Worm (Caenorhabditis elegans) whole organism, young adult: ENCODE measurements around the gene C17F4.8.
"Not testable (repeated sequence)": the region's sequence is repeated elsewhere in the genome, so short reads cannot be mapped to it uniquely, and the experiment has no call there.

Source experiments
- C17E4.6 ChIP-seq: fragments of 200-800 bp; sonication (Bioruptor generic); IDR thresholded peaks from 2 replicates; pipeline ENCODE4 v1.3.6; 2022; ENCODE audit warnings: missing genetic modification reagents, missing genetic modification characterization, missing compliant biosample characterization
- D2030.7 ChIP-seq: fragments of 200-800 bp; sonication (Bioruptor generic); IDR thresholded peaks from 2 replicates; pipeline ENCODE4 v1.3.6; 2022; ENCODE audit warnings: missing genetic modification reagents, missing genetic modification characterization, missing compliant biosample characterization
- F57C9.4 ChIP-seq: sonication (generic microtip); optimal IDR thresholded peaks from 2 replicates; lab custom pipeline; 2017; ENCODE audit warnings: mild to moderate bottlenecking, missing genetic modification characterization, missing compliant biosample characterization
- Y53F4B.3 ChIP-seq: fragments of 200-800 bp; sonication (Bioruptor generic); IDR thresholded peaks from 2 replicates; pipeline ENCODE4 v1.3.6; 2022; ENCODE audit warnings: missing genetic modification reagents, missing genetic modification characterization, missing compliant biosample characterization
- Y67H2A.10 ChIP-seq: fragments of 200-800 bp; sonication (Bioruptor generic); conservative IDR thresholded peaks from 2 replicates; pipeline ENCODE4 v1.3.6; 2022; ENCODE audit warnings: missing genetic modification reagents, missing genetic modification characterization, missing compliant biosample characterization
- ZK185.1 ChIP-seq: sonication (generic microtip); optimal IDR thresholded peaks from 2 replicates; lab custom pipeline; 2016; ENCODE audit warnings: mild to moderate bottlenecking, missing genetic modification characterization, missing compliant biosample characterization; ENCODE audit not compliant: poor library complexity, severe bottlenecking
- attf-5 ChIP-seq: fragments of 200-800 bp; sonication (Bioruptor generic); optimal IDR thresholded peaks from 2 replicates; lab custom pipeline; 2018; ENCODE audit warnings: mild to moderate bottlenecking, missing genetic modification characterization, missing compliant biosample characterization
- bed-2 ChIP-seq: fragments of 200-800 bp; sonication (Bioruptor generic); IDR thresholded peaks from 2 replicates; pipeline ENCODE4 v1.3.6; 2022; ENCODE audit warnings: missing genetic modification reagents, missing genetic modification characterization, missing compliant biosample characterization
- ccch-3 ChIP-seq: fragments of 200-800 bp; sonication (Bioruptor generic); optimal IDR thresholded peaks from 2 replicates; lab custom pipeline; 2018; ENCODE audit warnings: mild to moderate bottlenecking, missing genetic modification characterization, missing compliant biosample characterization
- cebp-2 ChIP-seq: fragments of 200-800 bp; sonication (Bioruptor generic); IDR thresholded peaks from 2 replicates; pipeline ENCODE4 v1.3.6; 2022; ENCODE audit warnings: missing genetic modification characterization, missing compliant biosample characterization
- chd-7 ChIP-seq: sonication (generic microtip); optimal IDR thresholded peaks from 2 replicates; lab custom pipeline; 2016; ENCODE audit warnings: mild to moderate bottlenecking, missing genetic modification characterization, moderate library complexity, missing compliant biosample characterization
- dox-1 ChIP-seq: fragments of 200-800 bp; sonication (Bioruptor generic); IDR thresholded peaks from 2 replicates; pipeline ENCODE4 v1.3.6; 2022; ENCODE audit warnings: missing genetic modification reagents, missing genetic modification characterization, missing compliant biosample characterization
- egl-18 ChIP-seq: fragments of 200-800 bp; sonication (Bioruptor generic); IDR thresholded peaks from 2 replicates; pipeline ENCODE4 v1.3.6; 2022; ENCODE audit warnings: missing genetic modification reagents, missing genetic modification characterization, missing compliant biosample characterization
- egl-44 ChIP-seq: fragments of 200-800 bp; sonication (Bioruptor generic); IDR thresholded peaks from 2 replicates; pipeline ENCODE4 v1.3.6; 2022; ENCODE audit warnings: missing genetic modification reagents, missing genetic modification characterization, missing compliant biosample characterization
- gei-17 ChIP-seq: fragments of 200-800 bp; sonication (Bioruptor generic); optimal IDR thresholded peaks from 2 replicates; lab custom pipeline; 2018; ENCODE audit warnings: mild to moderate bottlenecking, missing genetic modification characterization, missing compliant biosample characterization
- hrde-1 ChIP-seq: sonication (generic microtip); optimal IDR thresholded peaks from 2 replicates; lab custom pipeline; 2016; ENCODE audit warnings: missing genetic modification characterization, mild to moderate bottlenecking, missing compliant biosample characterization, moderate library complexity, missing genotype, missing genetic modification reagents, borderline replicate concordance
- hsf-1 ChIP-seq: fragments of 200-800 bp; sonication (Bioruptor generic); IDR thresholded peaks from 2 replicates; pipeline ENCODE4 v1.3.6; 2022; ENCODE audit warnings: missing genetic modification reagents, missing genetic modification characterization, missing compliant biosample characterization
- let-607 ChIP-seq, 2 experiments: fragments of 200-800 bp in 1 of 2; sonication (Bioruptor generic) in 1 of 2; sonication (generic microtip) in 1 of 2; optimal IDR thresholded peaks; 2 replicates each; lab custom pipeline; 2016 to 2018; ENCODE audit warnings: mild to moderate bottlenecking in 2 of 2, missing compliant biosample characterization in 2 of 2, missing genetic modification characterization in 2 of 2, moderate library complexity in 2 of 2, missing genotype in 1 of 2
- lin-54 ChIP-seq: fragments of 200-800 bp; sonication (Bioruptor generic); optimal IDR thresholded peaks from 2 replicates; lab custom pipeline; 2018; ENCODE audit warnings: mild to moderate bottlenecking, missing genetic modification characterization, missing compliant biosample characterization
- madf-6 ChIP-seq: fragments of 200-800 bp; sonication (Bioruptor generic); IDR thresholded peaks from 2 replicates; pipeline ENCODE4 v1.3.6; 2022; ENCODE audit warnings: missing genetic modification reagents, missing genetic modification characterization, missing compliant biosample characterization
- madf-8 ChIP-seq: fragments of 200-800 bp; sonication (Bioruptor generic); conservative IDR thresholded peaks from 2 replicates; pipeline ENCODE4 v1.3.6; 2022; ENCODE audit warnings: missing genetic modification reagents, missing genetic modification characterization, missing compliant biosample characterization
- mel-28 ChIP-seq: sonication (generic microtip); optimal IDR thresholded peaks from 2 replicates; lab custom pipeline; 2016; ENCODE audit warnings: borderline replicate concordance, mild to moderate bottlenecking, missing genetic modification characterization, missing compliant biosample characterization
- nfya-1 ChIP-seq: sonication (generic microtip); optimal IDR thresholded peaks from 2 replicates; lab custom pipeline; 2017; ENCODE audit warnings: antibody characterized with exemption, missing compliant biosample characterization, missing genetic modification characterization, borderline replicate concordance; ENCODE audit not compliant: insufficient read depth
- rec-8 ChIP-seq, 2 experiments: sonication (generic microtip); optimal IDR thresholded peaks; 2 replicates each; lab custom pipeline; 2016; ENCODE audit warnings: mild to moderate bottlenecking in 2 of 2, missing genetic modification characterization in 2 of 2, missing genetic modification reagents in 2 of 2, missing genotype in 2 of 2, missing biosample characterization in 1 of 2, missing compliant biosample characterization in 1 of 2, moderate library complexity in 1 of 2
- sea-2 ChIP-seq: fragments of 200-800 bp; sonication (Bioruptor generic); IDR thresholded peaks from 2 replicates; pipeline ENCODE4 v1.3.6; 2022; ENCODE audit warnings: missing genetic modification characterization, missing compliant biosample characterization
- snpc-1.1 ChIP-seq: sonication (generic microtip); optimal IDR thresholded peaks from 2 replicates; lab custom pipeline; 2017; ENCODE audit warnings: missing genetic modification characterization, mild to moderate bottlenecking, missing compliant biosample characterization, antibody characterized with exemption, moderate library complexity, missing genotype, missing genetic modification reagents; ENCODE audit not compliant: insufficient read depth
- snpc-4 ChIP-seq, 5 experiments: fragments of 150-350 bp in 1 of 5; sonication (generic microtip) in 4 of 5; optimal IDR thresholded peaks; 2 replicates each; lab custom pipeline; 2014 to 2018; ENCODE audit warnings: missing genetic modification characterization in 5 of 5, missing biosample characterization in 3 of 5, antibody characterized with exemption in 2 of 5, mild to moderate bottlenecking in 2 of 5, missing compliant biosample characterization in 2 of 5, missing genotype in 2 of 5, moderate library complexity in 2 of 5, missing genetic modification reagents in 1 of 5
- tlf-1 ChIP-seq: fragments of 200-800 bp; sonication (Bioruptor generic); optimal IDR thresholded peaks from 2 replicates; lab custom pipeline; 2018; ENCODE audit warnings: mild to moderate bottlenecking, missing genetic modification characterization, missing compliant biosample characterization
- ztf-18 ChIP-seq: sonication (generic microtip); optimal IDR thresholded peaks from 2 replicates; lab custom pipeline; 2016; ENCODE audit warnings: missing genotype, mild to moderate bottlenecking, missing genetic modification characterization, missing compliant biosample characterization
- ztf-22 ChIP-seq: fragments of 200-800 bp; sonication (Bioruptor generic); optimal IDR thresholded peaks from 2 replicates; lab custom pipeline; 2018; ENCODE audit warnings: mild to moderate bottlenecking, missing genetic modification characterization, moderate library complexity, missing compliant biosample characterization
- ztf-3 ChIP-seq: fragments of 200-800 bp; sonication (Bioruptor generic); optimal IDR thresholded peaks from 2 replicates; lab custom pipeline; 2018; ENCODE audit warnings: mild to moderate bottlenecking, missing genetic modification characterization, missing compliant biosample characterization
- ztf-6 ChIP-seq: fragments of 200-800 bp; sonication (Bioruptor generic); IDR thresholded peaks from 2 replicates; pipeline ENCODE4 v1.3.6; 2022; ENCODE audit warnings: missing genetic modification reagents, missing genetic modification characterization, missing compliant biosample characterization

The C17F4.8 gene

DNA sequence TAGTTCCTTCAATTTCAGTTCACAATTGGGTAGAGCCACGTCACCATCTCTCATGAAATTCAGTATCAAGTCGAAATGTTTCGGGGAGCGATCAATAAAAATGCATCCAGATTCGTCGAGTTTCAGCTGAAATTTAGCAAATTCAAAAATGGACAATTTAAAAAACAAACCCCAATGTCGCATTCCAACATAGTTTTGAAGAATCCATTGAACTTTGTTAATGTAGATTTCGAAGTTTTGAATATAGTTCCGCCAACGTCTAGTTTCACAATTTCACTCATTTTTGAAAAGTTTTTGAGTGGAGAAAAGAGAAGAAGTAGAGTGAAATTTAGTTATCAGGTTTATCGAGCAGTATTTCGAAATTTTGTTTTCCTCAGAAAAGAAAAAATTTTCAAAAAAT lies 12.9 kb downstream of the C17F4.8 start, which contains the start of gene ZC239.14:
ZC239.14 (minus strand) TSS at position 305 of the 400 bp plus-strand sequence.
- TF ChIP-seq egl-44 (GFP tag; lab: Robert Waterston, UW) (no peak), nfya-1 (no peak), Y53F4B.3 (no peak), gei-17 (GFP tag; lab: Kevin White, UChicago) (no peak), hrde-1 (tag; lab: Kevin White, UChicago) (no peak), ztf-22 (GFP tag; lab: Kevin White, UChicago) (no peak), Y67H2A.10 (GFP tag; lab: Robert Waterston, UW) (no peak), let-607 (tag; optimal IDR thresholded peaks at IDR 0.05; lab: Kevin White, UChicago) (no peak), chd-7 (tag; lab: Kevin White, UChicago) (no peak), hsf-1 (no peak)

- TF ChIP-seq cebp-2 (GFP tag; lab: Robert Waterston, UW) (no peak), ZK185.1 (no peak), D2030.7 (GFP tag; lab: Robert Waterston, UW) (no peak), dox-1 (no peak), rec-8 (tag; optimal IDR thresholded peaks at IDR 0.05; lab: Kevin White, UChicago) (no peak), egl-18 (GFP tag; lab: Robert Waterston, UW) (no peak), ztf-18 (tag; lab: Kevin White, UChicago) (no peak)
These were observed 13.9 kb downstream of the C17F4.8 start, which contains the start of gene ZC239.22 for ce11 chrII:3220723-3221122. Gene ZC239.22, minus strand, starts transcription at chrII:3220823.

- TF ChIP-seq snpc-4 (GFP tag; optimal IDR thresholded peaks at IDR 0.05; lab: Kevin White, UChicago); snpc-4 (tag; optimal IDR thresholded peaks at IDR 0.05; lab: Kevin White, UChicago); ccch-3 (GFP tag; lab: Kevin White, UChicago); sea-2 (GFP tag; lab: Robert Waterston, UW): not testable (repeated sequence)
These were observed 18.9 kb downstream of the C17F4.8 start, which contains the start of gene ZC239.3 for ce11 chrII:3215762-3216161. Gene ZC239.3, plus strand, starts transcription at chrII:3216062.

DNA sequence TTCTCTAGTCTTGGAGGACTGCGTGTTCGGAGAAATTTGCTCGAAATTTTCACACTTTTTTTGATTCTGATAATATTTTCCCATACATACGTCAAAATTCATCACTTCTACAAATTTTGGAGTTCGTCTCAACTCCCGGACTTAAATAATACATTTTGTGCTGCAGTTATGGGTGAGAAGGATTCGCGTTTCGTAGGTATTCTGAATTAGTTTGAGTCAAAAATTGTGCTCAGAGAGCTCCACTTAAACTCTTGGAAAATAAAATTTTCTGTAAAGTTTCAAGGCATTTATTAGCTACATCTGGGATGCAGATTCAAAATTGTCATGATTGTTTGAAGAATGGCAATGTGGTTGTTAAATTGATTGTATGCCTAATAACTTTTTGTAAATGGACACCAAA lies 20.7 kb downstream of the C17F4.8 start, which contains the start of gene ZC239.4:
ZC239.4 (plus strand) TSS at position 301 of the 400 bp plus-strand sequence.
- no peak for TF ChIP-seq hsf-1
- TF ChIP-seq attf-5 (GFP tag; lab: Kevin White, UChicago) = no peak
- no peak for TF ChIP-seq bed-2
- TF ChIP-seq madf-6 = no peak
- TF ChIP-seq ztf-3 (GFP tag; lab: Kevin White, UChicago) = no peak
- no peak for TF ChIP-seq F57C9.4
- TF ChIP-seq snpc-1.1 = no peak
- no peak for TF ChIP-seq ztf-6 (GFP tag; lab: Robert Waterston, UW)
- TF ChIP-seq madf-8 = no peak
- TF ChIP-seq C17E4.6 (GFP tag; lab: Robert Waterston, UW) = no peak
- TF ChIP-seq tlf-1 (GFP tag; lab: Kevin White, UChicago) = no peak
- no peak for TF ChIP-seq mel-28 (tag; lab: Kevin White, UChicago)

ce11 chrII:3210365-3210764 lies 24.3 kb downstream of the C17F4.8 start, which contains the start of gene ZC239.5:
Gene ZC239.5, plus strand, starts transcription at chrII:3210665.
- TF ChIP-seq lin-54 (GFP tag; lab: Kevin White, UChicago) = no peak
